Fruit fly (Drosophila melanogaster) whole organism, pupa: ENCODE measurements around the gene CG7685.

Experiments used
- CG10348 ChIP-seq: fragments of 200-800 bp; sonication (Bioruptor generic); IDR thresholded peaks from 2 replicates; pipeline ENCODE4 v1.3.6; 2022; ENCODE audit warnings: missing biosample characterization, missing genetic modification characterization
- CG13204 ChIP-seq: fragments of 200-800 bp; sonication (Bioruptor generic); optimal IDR thresholded peaks from 2 replicates; lab custom pipeline; 2018; ENCODE audit warnings: missing biosample characterization, mild to moderate bottlenecking, missing genetic modification characterization, moderate library complexity
- CG15710 ChIP-seq: fragments of 200-800 bp; sonication (Bioruptor generic); optimal IDR thresholded peaks from 2 replicates; lab custom pipeline; 2018; ENCODE audit warnings: missing biosample characterization, mild to moderate bottlenecking, missing genetic modification characterization, moderate library complexity
- CG32121 ChIP-seq: fragments of 200-800 bp; sonication (Bioruptor generic); IDR thresholded peaks from 2 replicates; pipeline ENCODE4 v1.3.6; 2022; ENCODE audit warnings: missing biosample characterization, missing genetic modification characterization
- CG9948 ChIP-seq: fragments of 200-800 bp; sonication (Bioruptor generic); optimal IDR thresholded peaks from 2 replicates; lab custom pipeline; 2018; ENCODE audit warnings: missing biosample characterization, mild to moderate bottlenecking, missing genetic modification characterization, moderate library complexity
- D1 ChIP-seq: fragments of 200-800 bp; sonication (Bioruptor generic); optimal IDR thresholded peaks from 2 replicates; lab custom pipeline; 2018; ENCODE audit warnings: missing biosample characterization, mild to moderate bottlenecking, missing genetic modification characterization, moderate library complexity
- EcR ChIP-seq: fragments of 200-800 bp; sonication (Bioruptor generic); optimal IDR thresholded peaks from 3 replicates; lab custom pipeline; 2019; ENCODE audit warnings: missing biosample characterization, missing genetic modification characterization, mild to moderate bottlenecking, moderate library complexity, missing genetic modification reagents
- Ets98B ChIP-seq: fragments of 200-800 bp; sonication (Bioruptor generic); IDR thresholded peaks from 2 replicates; pipeline ENCODE4 v1.3.6; 2022; ENCODE audit warnings: missing biosample characterization, missing genetic modification characterization
- Pif1A ChIP-seq: fragments of 200-800 bp; sonication (Bioruptor generic); optimal IDR thresholded peaks from 3 replicates; lab custom pipeline; 2016; ENCODE audit warnings: missing biosample characterization, missing genetic modification characterization
- Snoo ChIP-seq: fragments of 200-800 bp; sonication (Bioruptor generic); optimal IDR thresholded peaks from 3 replicates; lab custom pipeline; 2017; ENCODE audit warnings: missing biosample characterization, mild to moderate bottlenecking, missing genetic modification characterization, inconsistent platforms
- rn ChIP-seq: fragments of 200-800 bp; sonication (Bioruptor generic); IDR thresholded peaks from 2 replicates; pipeline ENCODE4 v1.3.6; 2022; ENCODE audit warnings: missing biosample characterization, missing genetic modification characterization

- TF ChIP-seq CG32121 (GFP tag; lab: Robert Waterston, UW) (no peak), EcR (GFP tag; lab: Kevin White, UChicago) (no peak), Snoo (no peak), Ets98B (GFP tag; lab: Robert Waterston, UW) (no peak), CG9948 (tag; lab: Kevin White, UChicago) (no peak), D1 (tag; lab: Kevin White, UChicago) (no peak), Pif1A (GFP tag; lab: Kevin White, UChicago) (no peak), rn (GFP tag; lab: Robert Waterston, UW) (no peak), CG10348 (no peak), CG15710 (no peak), CG13204 (GFP tag; lab: Kevin White, UChicago) (no peak)
Observed at dm6 chr3R:18361694-18362093, 43.0 kb upstream of the CG7685 start, which contains the start of gene hmw.
